Fruit fly (Drosophila melanogaster) whole organism, embryonic: ENCODE data around the gene BuGZ.

Experiments used
- Abd-B ChIP-seq: fragments of 200-800 bp; sonication (Bioruptor generic); optimal IDR thresholded peaks from 2 replicates; lab custom pipeline; 2018; ENCODE audit warnings: missing biosample characterization, mild to moderate bottlenecking, missing genetic modification characterization, moderate library complexity
- CG1024 ChIP-seq: fragments of 200-800 bp; sonication (Bioruptor generic); IDR thresholded peaks from 2 replicates; pipeline ENCODE4 v1.3.6; 2022; ENCODE audit warnings: missing biosample characterization, missing genetic modification characterization
- CG10543 ChIP-seq: fragments of 200-800 bp; sonication (Bioruptor generic); optimal IDR thresholded peaks from 3 replicates; lab custom pipeline; 2017; ENCODE audit warnings: missing biosample characterization, mild to moderate bottlenecking, missing genetic modification characterization, moderate library complexity
- CG11560 ChIP-seq: fragments of 200-800 bp; sonication (Bioruptor generic); IDR thresholded peaks from 3 replicates; pipeline ENCODE4 v1.3.6; 2022; ENCODE audit warnings: missing biosample characterization, missing genetic modification characterization
- CG11723 ChIP-seq: fragments of 200-800 bp; sonication (Bioruptor generic); optimal IDR thresholded peaks from 2 replicates; lab custom pipeline; 2017; ENCODE audit warnings: missing biosample characterization, mild to moderate bottlenecking, missing genetic modification characterization
- CG12769 ChIP-seq: fragments of 200-800 bp; sonication (Bioruptor generic); optimal IDR thresholded peaks from 2 replicates; lab custom pipeline; 2019; ENCODE audit warnings: missing biosample characterization, mild to moderate bottlenecking, missing genetic modification characterization, moderate library complexity
- CG15073 ChIP-seq: fragments of 200-800 bp; sonication (Bioruptor generic); optimal IDR thresholded peaks from 2 replicates; lab custom pipeline; 2016; ENCODE audit warnings: missing biosample characterization, missing genetic modification characterization
- CG2129 ChIP-seq: fragments of 200-800 bp; sonication (Bioruptor generic); IDR thresholded peaks from 2 replicates; pipeline ENCODE4 v1.3.6; 2022; ENCODE audit warnings: missing biosample characterization, missing genetic modification characterization; ENCODE audit not compliant: partially characterized antibody
- CG2889 ChIP-seq: fragments of 200-800 bp; sonication (Bioruptor generic); IDR thresholded peaks from 3 replicates; pipeline ENCODE4 v1.3.6; 2022; ENCODE audit warnings: missing biosample characterization, missing genetic modification characterization
- CG3281 ChIP-seq: fragments of 200-800 bp; sonication (Bioruptor generic); optimal IDR thresholded peaks from 3 replicates; lab custom pipeline; 2017; ENCODE audit warnings: missing biosample characterization, mild to moderate bottlenecking, missing genetic modification characterization
- CG34422 ChIP-seq: fragments of 200-800 bp; sonication (Bioruptor generic); IDR thresholded peaks from 3 replicates; pipeline ENCODE4 v1.3.6; 2022; ENCODE audit warnings: missing biosample characterization, missing genetic modification characterization
- CG4328 ChIP-seq: fragments of 200-800 bp; sonication (Bioruptor generic); optimal IDR thresholded peaks from 3 replicates; lab custom pipeline; 2017; ENCODE audit warnings: missing biosample characterization, missing genetic modification reagents, missing genetic modification characterization
- CG4360 ChIP-seq: fragments of 200-800 bp; sonication (Bioruptor generic); IDR thresholded peaks from 2 replicates; pipeline ENCODE4 v1.3.6; 2022; ENCODE audit warnings: missing biosample characterization, missing genetic modification characterization
- CG4424 ChIP-seq: fragments of 200-800 bp; sonication (Bioruptor generic); optimal IDR thresholded peaks from 3 replicates; lab custom pipeline; 2016; ENCODE audit warnings: missing biosample characterization, missing genetic modification characterization
- CG8281 ChIP-seq: fragments of 200-800 bp; sonication (Bioruptor generic); optimal IDR thresholded peaks from 2 replicates; lab custom pipeline; 2018; ENCODE audit warnings: missing biosample characterization, mild to moderate bottlenecking, missing genetic modification characterization, moderate library complexity
- CG8765 ChIP-seq: fragments of 200-800 bp; sonication (Bioruptor generic); IDR thresholded peaks from 2 replicates; pipeline ENCODE4 v1.3.6; 2022; ENCODE audit warnings: missing biosample characterization, missing genetic modification characterization
- CG9876 ChIP-seq: fragments of 200-800 bp; sonication (Bioruptor generic); optimal IDR thresholded peaks from 2 replicates; lab custom pipeline; 2016; ENCODE audit warnings: missing biosample characterization, missing genetic modification characterization
- CTCF ChIP-seq: fragments of 200-800 bp; sonication (Bioruptor generic); optimal IDR thresholded peaks from 2 replicates; lab custom pipeline; 2017; ENCODE audit warnings: missing biosample characterization, mild to moderate bottlenecking, missing genetic modification characterization, moderate library complexity
- Camta ChIP-seq: fragments of 200-800 bp; sonication (Bioruptor generic); optimal IDR thresholded peaks from 2 replicates; lab custom pipeline; 2016; ENCODE audit warnings: missing biosample characterization, missing genetic modification characterization
- D ChIP-seq, 2 experiments: fragments of 200-800 bp in 1 of 2; fragments of >200 bp in 1 of 2; sonication (Bioruptor generic) in 1 of 2; optimal IDR thresholded peaks; 2 replicates in 1 of 2; 3 replicates in 1 of 2; lab custom pipeline; 2017; ENCODE audit warnings: mild to moderate bottlenecking in 1 of 2, missing biosample characterization in 1 of 2, missing genetic modification characterization in 1 of 2, missing genetic modification reagents in 1 of 2
- HLH4C ChIP-seq: fragments of 200-800 bp; sonication (Bioruptor generic); IDR thresholded peaks from 3 replicates; pipeline ENCODE4 v1.3.6; 2022; ENCODE audit warnings: missing biosample characterization, missing genetic modification characterization; ENCODE audit not compliant: partially characterized antibody
- Nf-YB ChIP-seq: fragments of 200-800 bp; sonication (Bioruptor generic); optimal IDR thresholded peaks from 3 replicates; lab custom pipeline; 2019; ENCODE audit warnings: missing biosample characterization, mild to moderate bottlenecking, missing genetic modification characterization, moderate library complexity
- NfI ChIP-seq: fragments of 200-800 bp; sonication (Bioruptor generic); optimal IDR thresholded peaks from 3 replicates; lab custom pipeline; 2018; ENCODE audit warnings: missing biosample characterization, mild to moderate bottlenecking, missing genetic modification characterization, moderate library complexity
- Oli ChIP-seq: fragments of 200-800 bp; sonication (Bioruptor generic); optimal IDR thresholded peaks from 2 replicates; lab custom pipeline; 2018; ENCODE audit warnings: missing biosample characterization, mild to moderate bottlenecking, missing genetic modification characterization, moderate library complexity
- Poxn ChIP-seq: fragments of 200-800 bp; sonication (Bioruptor generic); IDR thresholded peaks from 2 replicates; pipeline ENCODE4 v1.3.6; 2022; ENCODE audit warnings: missing biosample characterization, missing genetic modification characterization
- Sry-δ ChIP-seq: fragments of 200-800 bp; sonication (Bioruptor generic); optimal IDR thresholded peaks from 2 replicates; lab custom pipeline; 2016; ENCODE audit warnings: missing biosample characterization, missing genetic modification characterization
- Trl ChIP-seq, 3 experiments: fragments of >200 bp in 2 of 3; fragments of 200-800 bp in 1 of 3; sonication (Bioruptor generic) in 1 of 3; optimal IDR thresholded peaks; 2 replicates in 1 of 3; 3 replicates in 2 of 3; lab custom pipeline; 2016 to 2017; ENCODE audit warnings: missing biosample characterization in 1 of 3, missing genetic modification characterization in 1 of 3
- Vsx1 ChIP-seq: fragments of 200-800 bp; sonication (Bioruptor generic); optimal IDR thresholded peaks from 2 replicates; lab custom pipeline; 2017; ENCODE audit warnings: missing biosample characterization, mild to moderate bottlenecking, missing genetic modification characterization, missing genetic modification reagents
- az2 ChIP-seq: fragments of 200-800 bp; sonication (Bioruptor generic); optimal IDR thresholded peaks from 3 replicates; lab custom pipeline; 2016; ENCODE audit warnings: missing biosample characterization, missing genetic modification characterization
- bbx ChIP-seq: fragments of 200-800 bp; sonication (Bioruptor generic); IDR thresholded peaks from 2 replicates; pipeline ENCODE4 v1.3.6; 2022; ENCODE audit warnings: missing biosample characterization, missing genetic modification characterization; ENCODE audit not compliant: partially characterized antibody
- danr ChIP-seq: fragments of 200-800 bp; sonication (Bioruptor generic); IDR thresholded peaks from 2 replicates; pipeline ENCODE4 v1.3.6; 2022; ENCODE audit warnings: missing biosample characterization, missing genetic modification characterization
- dmrt11E ChIP-seq: fragments of 200-800 bp; sonication (Bioruptor generic); optimal IDR thresholded peaks from 3 replicates; lab custom pipeline; 2018; ENCODE audit warnings: missing biosample characterization, mild to moderate bottlenecking, missing genetic modification characterization, moderate library complexity
- en ChIP-seq: fragments of 200-800 bp; sonication (Bioruptor generic); optimal IDR thresholded peaks from 2 replicates; lab custom pipeline; 2016; ENCODE audit warnings: missing biosample characterization, missing genetic modification characterization
- exex ChIP-seq: fragments of 200-800 bp; sonication (Bioruptor generic); optimal IDR thresholded peaks from 4 replicates; lab custom pipeline; 2018; ENCODE audit warnings: missing biosample characterization, mild to moderate bottlenecking, missing genetic modification characterization, moderate library complexity
- eyg ChIP-seq: fragments of 200-800 bp; sonication (Bioruptor generic); optimal IDR thresholded peaks from 3 replicates; lab custom pipeline; 2016; ENCODE audit warnings: missing biosample characterization, missing genetic modification characterization
- fd64A ChIP-seq: fragments of 200-800 bp; sonication (Bioruptor generic); optimal IDR thresholded peaks from 3 replicates; lab custom pipeline; 2018; ENCODE audit warnings: missing biosample characterization, mild to moderate bottlenecking, missing genetic modification characterization
- grau ChIP-seq: fragments of 200-800 bp; optimal IDR thresholded peaks from 3 replicates; lab custom pipeline; 2019; ENCODE audit warnings: missing biosample characterization, mild to moderate bottlenecking, missing genetic modification characterization, moderate library complexity
- grn ChIP-seq: fragments of 200-800 bp; sonication (Bioruptor generic); optimal IDR thresholded peaks from 3 replicates; lab custom pipeline; 2017; ENCODE audit warnings: missing biosample characterization, missing genetic modification characterization
- inv ChIP-seq: fragments of 200-800 bp; sonication (Bioruptor generic); IDR thresholded peaks from 2 replicates; pipeline ENCODE4 v1.3.6; 2022; ENCODE audit warnings: missing biosample characterization, missing genetic modification characterization; ENCODE audit not compliant: partially characterized antibody
- p53 ChIP-seq: fragments of 200-800 bp; sonication (Bioruptor generic); optimal IDR thresholded peaks from 2 replicates; lab custom pipeline; 2016; ENCODE audit warnings: missing biosample characterization, missing genetic modification characterization
- rib ChIP-seq: fragments of 200-800 bp; sonication (Bioruptor generic); IDR thresholded peaks from 2 replicates; pipeline ENCODE4 v1.3.6; 2022; ENCODE audit warnings: missing biosample characterization, missing genetic modification characterization
- run ChIP-seq: fragments of 200-800 bp; sonication (Bioruptor generic); optimal IDR thresholded peaks from 3 replicates; lab custom pipeline; 2018; ENCODE audit warnings: missing biosample characterization, mild to moderate bottlenecking, missing genetic modification characterization
- sc ChIP-seq, 3 experiments: fragments of >200 bp in 2 of 3; fragments of 200-800 bp in 1 of 3; sonication (Bioruptor generic) in 1 of 3; optimal IDR thresholded peaks; 2 replicates in 2 of 3; 3 replicates in 1 of 3; lab custom pipeline; 2017; ENCODE audit warnings: mild to moderate bottlenecking in 1 of 3, missing biosample characterization in 1 of 3, missing genetic modification characterization in 1 of 3, missing genetic modification reagents in 1 of 3
- sens-2 ChIP-seq: fragments of 200-800 bp; sonication (Bioruptor generic); IDR thresholded peaks from 2 replicates; pipeline ENCODE4 v1.3.6; 2022; ENCODE audit warnings: missing biosample characterization, missing genetic modification characterization
- so ChIP-seq: fragments of 200-800 bp; sonication (Bioruptor generic); IDR thresholded peaks from 3 replicates; pipeline ENCODE4 v1.3.6; 2022; ENCODE audit warnings: missing biosample characterization, missing genetic modification characterization
- tin ChIP-seq: fragments of 200-800 bp; sonication (Bioruptor generic); optimal IDR thresholded peaks from 3 replicates; lab custom pipeline; 2016; ENCODE audit warnings: missing biosample characterization, missing genetic modification characterization
- ttk ChIP-seq: fragments of 200-800 bp; sonication (Bioruptor generic); IDR thresholded peaks from 2 replicates; pipeline ENCODE4 v2.1.2; 2022; ENCODE audit warnings: missing biosample characterization, missing genetic modification characterization
- tup ChIP-seq: fragments of 200-800 bp; sonication (Bioruptor generic); optimal IDR thresholded peaks from 2 replicates; lab custom pipeline; 2016; ENCODE audit warnings: missing biosample characterization, mild to moderate bottlenecking, missing genetic modification characterization, moderate library complexity
- unpg ChIP-seq: fragments of 200-800 bp; sonication (Bioruptor generic); optimal IDR thresholded peaks from 3 replicates; lab custom pipeline; 2018; ENCODE audit warnings: missing biosample characterization, mild to moderate bottlenecking, missing genetic modification characterization, moderate library complexity
- wdn ChIP-seq: fragments of 200-800 bp; sonication (Bioruptor generic); IDR thresholded peaks from 2 replicates; pipeline ENCODE4 v1.3.6; 2022; ENCODE audit warnings: missing biosample characterization, missing genetic modification characterization
- z ChIP-seq: fragments of 200-800 bp; sonication (Bioruptor generic); IDR thresholded peaks from 3 replicates; pipeline ENCODE4 v1.3.6; 2022; ENCODE audit warnings: missing biosample characterization, missing genetic modification characterization

The BuGZ gene

DNA sequence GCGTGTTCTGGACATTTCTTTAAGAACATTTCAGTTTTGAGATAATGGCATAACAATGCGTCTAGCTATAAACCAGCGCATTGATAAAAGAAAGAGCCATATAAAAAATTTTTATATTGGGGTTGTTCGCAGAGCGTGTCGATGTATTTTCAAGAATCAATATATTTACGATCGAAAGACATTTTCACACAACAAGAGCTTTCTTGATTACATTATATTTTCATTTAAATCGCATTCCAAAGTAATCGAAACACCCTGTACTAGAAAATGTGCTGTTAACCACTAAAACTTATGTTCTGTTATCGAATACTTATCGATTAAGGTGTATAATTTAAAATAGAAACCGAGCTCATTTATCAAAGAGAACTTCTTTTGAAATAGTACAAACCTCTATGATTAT is 39.5 kb upstream of the BuGZ start (continued):
- TF ChIP-seq CG15073 (no peak), eyg (no peak), Oli (peak; percentile 55), grau (tag; lab: Kevin White, UChicago) (peak; percentile 66), tin (GFP tag; lab: Kevin White, UChicago) (peak; percentile 34), CG34422 (GFP tag; lab: Robert Waterston, UW) (no peak), D (optimal IDR thresholded peaks at IDR 0.05; lab: Kevin White, UChicago) (no peak), D (GFP tag; optimal IDR thresholded peaks at IDR 0.05; lab: Kevin White, UChicago) (no peak), Sry-δ (GFP tag; lab: Kevin White, UChicago) (peak; percentile 12), grn (GFP tag; lab: Kevin White, UChicago) (no peak), CG2129 (GFP tag; lab: Robert Waterston, UW) (no peak), CG4360 (GFP tag; lab: Robert Waterston, UW) (no peak), CG11560 (peak; percentile 94), Nf-YB (GFP tag; lab: Kevin White, UChicago) (no peak), z (GFP tag; lab: Robert Waterston, UW) (no peak), Trl (optimal IDR thresholded peaks at IDR 0.05; lab: Kevin White, UChicago) (no peak), Trl (GFP tag; optimal IDR thresholded peaks at IDR 0.05; lab: Kevin White, UChicago) (no peak), Camta (GFP tag; lab: Kevin White, UChicago) (peak; percentile 53), CG1024 (GFP tag; lab: Robert Waterston, UW) (no peak), CG2889 (GFP tag; lab: Robert Waterston, UW) (no peak), NfI (peak; percentile 67), inv (GFP tag; lab: Robert Waterston, UW) (no peak), CG4328 (GFP tag; lab: Kevin White, UChicago) (no peak), en (GFP tag; lab: Kevin White, UChicago) (peak; percentile 32), wdn (GFP tag; lab: Robert Waterston, UW) (no peak), az2 (GFP tag; lab: Kevin White, UChicago) (peak; percentile 31), CG8765 (no peak), tup (GFP tag; lab: Kevin White, UChicago) (no peak), CG8281 (tag; lab: Kevin White, UChicago) (no peak), bbx (peak; percentile 19; the same call in 1 of the 2 replicates), p53 (GFP tag; lab: Kevin White, UChicago) (no peak), fd64A (GFP tag; lab: Kevin White, UChicago) (no peak), danr (GFP tag; lab: Robert Waterston, UW) (no peak), CG4424 (GFP tag; lab: Kevin White, UChicago) (no peak), run (tag; lab: Kevin White, UChicago) (no peak), Abd-B (GFP tag; lab: Kevin White, UChicago) (no peak), so (GFP tag; lab: Robert Waterston, UW) (no peak), Vsx1 (no peak), CG11723 (no peak), exex (tag; lab: Kevin White, UChicago) (no peak), sc (optimal IDR thresholded peaks at IDR 0.05; lab: Kevin White, UChicago) (no peak), sc (GFP tag; optimal IDR thresholded peaks at IDR 0.05; lab: Kevin White, UChicago) (no peak), rib (GFP tag; lab: Robert Waterston, UW) (no peak), CG3281 (GFP tag; lab: Kevin White, UChicago) (no peak), dmrt11E (tag; lab: Kevin White, UChicago) (no peak), CG10543 (GFP tag; lab: Kevin White, UChicago) (peak; percentile 70), ttk (no peak), sens-2 (no peak), CG9876 (GFP tag; lab: Kevin White, UChicago) (no peak), unpg (GFP tag; lab: Kevin White, UChicago) (peak; percentile 64), CTCF (GFP tag; lab: Kevin White, UChicago) (no peak), HLH4C (no peak; the same call in 2 of the 3 replicates), Poxn (GFP tag; lab: Robert Waterston, UW) (no peak), CG12769 (peak; percentile 38)
